Fruit fly (Drosophila melanogaster) whole organism, embryonic: Measurements from ENCODE around the gene CG34030.

Source experiments
- Abd-B ChIP-seq: fragments of 200-800 bp; sonication (Bioruptor generic); optimal IDR thresholded peaks from 2 replicates; lab custom pipeline; 2018; ENCODE audit warnings: missing biosample characterization, mild to moderate bottlenecking, missing genetic modification characterization, moderate library complexity
- CG10209 ChIP-seq: fragments of 200-800 bp; sonication (Bioruptor generic); optimal IDR thresholded peaks from 3 replicates; lab custom pipeline; 2017; ENCODE audit warnings: missing biosample characterization, mild to moderate bottlenecking, missing genetic modification characterization, missing genetic modification reagents
- CG12659 ChIP-seq: fragments of 200-800 bp; sonication (Bioruptor generic); optimal IDR thresholded peaks from 3 replicates; lab custom pipeline; 2017; ENCODE audit warnings: mild to moderate bottlenecking, missing biosample characterization, missing genetic modification reagents, missing genetic modification characterization
- CG13287 ChIP-seq: fragments of 200-800 bp; sonication (Bioruptor generic); IDR thresholded peaks from 2 replicates; pipeline ENCODE4 v1.3.6; 2022; ENCODE audit warnings: missing biosample characterization, missing genetic modification characterization; ENCODE audit not compliant: partially characterized antibody
- CG14050 ChIP-seq: fragments of 200-800 bp; sonication (Bioruptor generic); IDR thresholded peaks from 3 replicates; pipeline ENCODE4 v1.3.6; 2022; ENCODE audit warnings: missing biosample characterization, missing genetic modification characterization
- CG14965 ChIP-seq: fragments of 200-800 bp; sonication (Bioruptor generic); optimal IDR thresholded peaks from 2 replicates; lab custom pipeline; 2016; ENCODE audit warnings: missing biosample characterization, missing genetic modification characterization, borderline replicate concordance
- CG15011 ChIP-seq: fragments of 200-800 bp; sonication (Bioruptor generic); optimal IDR thresholded peaks from 3 replicates; lab custom pipeline; 2018; ENCODE audit warnings: missing biosample characterization, mild to moderate bottlenecking, missing genetic modification characterization
- CG1602 ChIP-seq: fragments of 200-800 bp; sonication (Bioruptor generic); optimal IDR thresholded peaks from 3 replicates; lab custom pipeline; 2016; ENCODE audit warnings: missing biosample characterization, missing genetic modification characterization
- CG1647 ChIP-seq: fragments of 200-800 bp; sonication (Bioruptor generic); optimal IDR thresholded peaks from 3 replicates; lab custom pipeline; 2016; ENCODE audit warnings: missing biosample characterization, missing genetic modification characterization
- CG2129 ChIP-seq: fragments of 200-800 bp; sonication (Bioruptor generic); IDR thresholded peaks from 2 replicates; pipeline ENCODE4 v1.3.6; 2022; ENCODE audit warnings: missing biosample characterization, missing genetic modification characterization; ENCODE audit not compliant: partially characterized antibody
- CG30431 ChIP-seq: fragments of 200-800 bp; sonication (Bioruptor generic); optimal IDR thresholded peaks from 2 replicates; lab custom pipeline; 2017; ENCODE audit warnings: missing biosample characterization, missing genetic modification characterization
- CG31388 ChIP-seq: fragments of 200-800 bp; sonication (Bioruptor generic); optimal IDR thresholded peaks from 2 replicates; lab custom pipeline; 2016; ENCODE audit warnings: missing biosample characterization, missing genetic modification characterization
- CG3163 ChIP-seq: fragments of 200-800 bp; sonication (Bioruptor generic); optimal IDR thresholded peaks from 3 replicates; lab custom pipeline; 2016; ENCODE audit warnings: missing biosample characterization, missing genetic modification characterization
- CG5245 ChIP-seq: fragments of 200-800 bp; sonication (Bioruptor generic); optimal IDR thresholded peaks from 3 replicates; lab custom pipeline; 2016; ENCODE audit warnings: missing biosample characterization, missing genetic modification characterization
- CG5953 ChIP-seq: fragments of 200-800 bp; sonication (Bioruptor generic); IDR thresholded peaks from 2 replicates; pipeline ENCODE4 v1.3.6; 2022; ENCODE audit warnings: missing biosample characterization, missing genetic modification characterization
- CG6175 ChIP-seq: fragments of 200-800 bp; sonication (Bioruptor generic); IDR thresholded peaks from 3 replicates; pipeline ENCODE4 v1.3.6; 2022; ENCODE audit warnings: missing biosample characterization, missing genetic modification characterization
- CG6272 ChIP-seq: fragments of 200-800 bp; sonication (Bioruptor generic); IDR thresholded peaks from 2 replicates; pipeline ENCODE4 v1.3.6; 2022; ENCODE audit warnings: missing biosample characterization, missing genetic modification characterization
- CG7963 ChIP-seq: fragments of 200-800 bp; sonication (Bioruptor generic); IDR thresholded peaks from 3 replicates; pipeline ENCODE4 v1.3.6; 2022; ENCODE audit warnings: missing biosample characterization, missing genetic modification characterization; ENCODE audit not compliant: partially characterized antibody
- CG8281 ChIP-seq: fragments of 200-800 bp; sonication (Bioruptor generic); optimal IDR thresholded peaks from 2 replicates; lab custom pipeline; 2018; ENCODE audit warnings: missing biosample characterization, mild to moderate bottlenecking, missing genetic modification characterization, moderate library complexity
- CG8765 ChIP-seq: fragments of 200-800 bp; sonication (Bioruptor generic); IDR thresholded peaks from 2 replicates; pipeline ENCODE4 v1.3.6; 2022; ENCODE audit warnings: missing biosample characterization, missing genetic modification characterization
- Eip74EF ChIP-seq, 2 experiments: fragments of 200-800 bp in 1 of 2; fragments of >200 bp in 1 of 2; sonication (Bioruptor generic) in 1 of 2; optimal IDR thresholded peaks; 2 replicates each; lab custom pipeline; 2017 to 2019; ENCODE audit warnings: missing biosample characterization in 2 of 2, missing genetic modification characterization in 2 of 2, mild to moderate bottlenecking in 1 of 2, moderate library complexity in 1 of 2
- GATAe ChIP-seq: fragments of 200-800 bp; sonication (Bioruptor generic); conservative IDR thresholded peaks from 2 replicates; pipeline ENCODE4 v1.3.6; 2022; ENCODE audit warnings: missing biosample characterization, missing genetic modification characterization
- H15 ChIP-seq: fragments of 200-800 bp; sonication (Bioruptor generic); IDR thresholded peaks from 3 replicates; pipeline ENCODE4 v1.3.6; 2022; ENCODE audit warnings: missing biosample characterization, missing genetic modification characterization
- HHEX ChIP-seq: fragments of 200-800 bp; sonication (Bioruptor generic); optimal IDR thresholded peaks from 3 replicates; lab custom pipeline; 2017; ENCODE audit warnings: missing biosample characterization, mild to moderate bottlenecking, missing genetic modification characterization, missing genetic modification reagents
- HLH54F ChIP-seq: fragments of 200-800 bp; sonication (Bioruptor generic); optimal IDR thresholded peaks from 3 replicates; lab custom pipeline; 2016; ENCODE audit warnings: missing biosample characterization, missing genetic modification characterization
- Hr51 ChIP-seq, 2 experiments: fragments of 200-800 bp; sonication (Bioruptor generic); optimal IDR thresholded peaks; 2 replicates in 1 of 2; 3 replicates in 1 of 2; lab custom pipeline; 2016 to 2018; ENCODE audit warnings: missing biosample characterization in 2 of 2, missing genetic modification characterization in 2 of 2, mild to moderate bottlenecking in 1 of 2, moderate library complexity in 1 of 2
- MESR4 ChIP-seq: fragments of 200-800 bp; sonication (Bioruptor generic); optimal IDR thresholded peaks from 2 replicates; lab custom pipeline; 2018; ENCODE audit warnings: missing biosample characterization, mild to moderate bottlenecking, missing genetic modification characterization, moderate library complexity
- MTF-1 ChIP-seq: fragments of 200-800 bp; sonication (Bioruptor generic); optimal IDR thresholded peaks from 2 replicates; lab custom pipeline; 2018; ENCODE audit warnings: missing biosample characterization, mild to moderate bottlenecking, missing genetic modification characterization, borderline replicate concordance
- Mes4 ChIP-seq: fragments of 200-800 bp; sonication (Bioruptor generic); optimal IDR thresholded peaks from 2 replicates; lab custom pipeline; 2016; ENCODE audit warnings: missing biosample characterization, missing genetic modification characterization
- Nf-YC ChIP-seq: fragments of 200-800 bp; optimal IDR thresholded peaks from 3 replicates; lab custom pipeline; 2019; ENCODE audit warnings: missing biosample characterization, mild to moderate bottlenecking, missing genetic modification characterization, moderate library complexity
- Optix ChIP-seq: fragments of 200-800 bp; sonication (Bioruptor generic); IDR thresholded peaks from 3 replicates; pipeline ENCODE4 v1.3.6; 2022; ENCODE audit warnings: missing biosample characterization, missing genetic modification characterization
- Ptx1 ChIP-seq: fragments of 200-800 bp; sonication (Bioruptor generic); IDR thresholded peaks from 2 replicates; pipeline ENCODE4 v1.3.6; 2022; ENCODE audit warnings: missing biosample characterization, missing genetic modification characterization
- Sin3A ChIP-seq: fragments of >200 bp; optimal IDR thresholded peaks from 2 replicates; lab custom pipeline; 2018
- Ssrp ChIP-seq: fragments of 200-800 bp; sonication (Bioruptor generic); optimal IDR thresholded peaks from 2 replicates; lab custom pipeline; 2018; ENCODE audit warnings: missing biosample characterization, mild to moderate bottlenecking, missing genetic modification characterization, moderate library complexity
- TFAM ChIP-seq: fragments of 200-800 bp; sonication (Bioruptor generic); optimal IDR thresholded peaks from 2 replicates; lab custom pipeline; 2017; ENCODE audit warnings: missing biosample characterization, missing genetic modification characterization, inconsistent platforms
- br ChIP-seq: fragments of >200 bp; optimal IDR thresholded peaks from 2 replicates; lab custom pipeline; 2017
- chinmo ChIP-seq: fragments of 200-800 bp; sonication (Bioruptor generic); IDR thresholded peaks from 4 replicates; pipeline ENCODE4 v1.3.6; 2022; ENCODE audit warnings: missing biosample characterization, missing genetic modification characterization; ENCODE audit not compliant: partially characterized antibody
- chm ChIP-seq: fragments of 200-800 bp; sonication (Bioruptor generic); IDR thresholded peaks from 2 replicates; pipeline ENCODE4 v1.3.6; 2022; ENCODE audit warnings: missing biosample characterization, missing genetic modification characterization
- chn ChIP-seq: fragments of 200-800 bp; sonication (Bioruptor generic); optimal IDR thresholded peaks from 2 replicates; lab custom pipeline; 2016; ENCODE audit warnings: missing biosample characterization, missing genetic modification characterization
- crp ChIP-seq, 2 experiments: fragments of 200-800 bp; sonication (Bioruptor generic); optimal IDR thresholded peaks; 2 replicates in 1 of 2; 3 replicates in 1 of 2; lab custom pipeline; 2017; ENCODE audit warnings: missing biosample characterization in 2 of 2, missing genetic modification characterization in 2 of 2, mild to moderate bottlenecking in 1 of 2, moderate library complexity in 1 of 2
- cwo ChIP-seq: fragments of 200-800 bp; sonication (Bioruptor generic); optimal IDR thresholded peaks from 3 replicates; lab custom pipeline; 2017; ENCODE audit warnings: missing biosample characterization, missing genetic modification characterization, mild to moderate bottlenecking, moderate library complexity, missing genetic modification reagents
- gce ChIP-seq: fragments of 200-800 bp; sonication (Bioruptor generic); IDR thresholded peaks from 3 replicates; pipeline ENCODE4 v1.3.6; 2022; ENCODE audit warnings: missing biosample characterization, missing genetic modification characterization
- jumu ChIP-seq: fragments of 200-800 bp; sonication (Bioruptor generic); optimal IDR thresholded peaks from 3 replicates; lab custom pipeline; 2016; ENCODE audit warnings: missing biosample characterization, missing genetic modification characterization
- knrl ChIP-seq: fragments of 200-800 bp; sonication (Bioruptor generic); IDR thresholded peaks from 3 replicates; pipeline ENCODE4 v1.3.6; 2022; ENCODE audit warnings: missing biosample characterization, missing genetic modification characterization; ENCODE audit not compliant: partially characterized antibody
- nau ChIP-seq: fragments of 200-800 bp; sonication (Bioruptor generic); optimal IDR thresholded peaks from 3 replicates; lab custom pipeline; 2017; ENCODE audit warnings: missing biosample characterization, mild to moderate bottlenecking, missing genetic modification characterization, missing genetic modification reagents
- peb ChIP-seq: fragments of 200-800 bp; sonication (Bioruptor generic); IDR thresholded peaks from 2 replicates; pipeline ENCODE4 v1.3.6; 2022; ENCODE audit warnings: missing biosample characterization, missing genetic modification characterization
- phol ChIP-seq: fragments of 200-800 bp; sonication (Bioruptor generic); optimal IDR thresholded peaks from 3 replicates; lab custom pipeline; 2018; ENCODE audit warnings: missing biosample characterization, mild to moderate bottlenecking, missing genetic modification characterization, moderate library complexity
- ranshi ChIP-seq: fragments of 200-800 bp; sonication (Bioruptor generic); IDR thresholded peaks from 2 replicates; pipeline ENCODE4 v1.3.6; 2022; ENCODE audit warnings: missing biosample characterization, missing genetic modification characterization
- tgo ChIP-seq: fragments of 200-800 bp; sonication (Bioruptor generic); IDR thresholded peaks from 3 replicates; pipeline ENCODE4 v1.3.6; 2022; ENCODE audit warnings: missing biosample characterization, missing genetic modification characterization
- zen ChIP-seq: fragments of 200-800 bp; sonication (Bioruptor generic); optimal IDR thresholded peaks from 3 replicates; lab custom pipeline; 2018; ENCODE audit warnings: missing biosample characterization, mild to moderate bottlenecking, missing genetic modification characterization, moderate library complexity

Gene CG34030

dm6 chr3L:7090764-7091163 is 15.7 kb upstream of the CG34030 start (continued):
- TF ChIP-seq CG5245 (GFP tag; lab: Kevin White, UChicago) = peak; percentile 60
- peak; percentile 19 for TF ChIP-seq Ssrp (tag; lab: Kevin White, UChicago)
- TF ChIP-seq Mes4 (GFP tag; lab: Kevin White, UChicago) = no peak
- peak; percentile 57; the same call in 2 of the 3 replicates for TF ChIP-seq CG14050 (GFP tag; lab: Robert Waterston, UW)
- TF ChIP-seq CG7963 (GFP tag; lab: Robert Waterston, UW) = no peak
- peak; percentile 60 for TF ChIP-seq cwo (GFP tag; lab: Kevin White, UChicago)
- TF ChIP-seq chn (GFP tag; lab: Kevin White, UChicago) = peak; percentile 23
- TF ChIP-seq HHEX (GFP tag; lab: Kevin White, UChicago) = peak; percentile 70
- TF ChIP-seq CG2129 = no peak
- peak; percentile 76 for TF ChIP-seq Ptx1 (GFP tag; lab: Robert Waterston, UW)
- peak; percentile 63 for TF ChIP-seq nau (GFP tag; lab: Kevin White, UChicago)
- TF ChIP-seq zen (tag; lab: Kevin White, UChicago) = peak; percentile 25
- peak; percentile 83 for TF ChIP-seq tgo
- peak; percentile 21 for TF ChIP-seq jumu
- peak; percentile 16 for TF ChIP-seq CG3163 (GFP tag; lab: Kevin White, UChicago)
- no peak for TF ChIP-seq br (lab: Kevin White, UChicago)
- TF ChIP-seq CG5953 (GFP tag; lab: Robert Waterston, UW) = peak; percentile 44; the same call in 1 of the 2 replicates
- TF ChIP-seq CG6272 = peak; percentile 54; the same call in 1 of the 2 replicates
- TF ChIP-seq gce (GFP tag; lab: Robert Waterston, UW) = peak; percentile 47; the same call in 1 of the 3 replicates
- TF ChIP-seq ranshi (GFP tag; lab: Robert Waterston, UW) = peak; percentile 58; the same call in 1 of the 2 replicates
- no peak for TF ChIP-seq CG13287 (GFP tag; lab: Robert Waterston, UW)
- TF ChIP-seq chm = peak; percentile 38; the same call in 1 of the 2 replicates
- TF ChIP-seq CG12659 (GFP tag; lab: Kevin White, UChicago) = peak; percentile 19
- no peak for TF ChIP-seq knrl (GFP tag; lab: Robert Waterston, UW)
- no peak for TF ChIP-seq CG8281 (tag; lab: Kevin White, UChicago)
- TF ChIP-seq Hr51 (GFP tag; optimal IDR thresholded peaks at IDR 0.05; lab: Kevin White, UChicago) = peak in 1 of 2 experiments; percentile 74
- peak; percentile 79 for TF ChIP-seq phol (tag; lab: Kevin White, UChicago)
- no peak for TF ChIP-seq TFAM
- TF ChIP-seq CG1647 (GFP tag; lab: Kevin White, UChicago) = no peak
- no peak for TF ChIP-seq chinmo
- TF ChIP-seq CG8765 (GFP tag; lab: Robert Waterston, UW) = no peak
- TF ChIP-seq Abd-B (GFP tag; lab: Kevin White, UChicago) = peak; percentile 74
- TF ChIP-seq CG1602 (GFP tag; lab: Kevin White, UChicago) = peak; percentile 17
- no peak for TF ChIP-seq CG14965
- 0 out of 2 replicates have a peak, but pooled peaks have one; percentile 64 for TF ChIP-seq peb (GFP tag; lab: Robert Waterston, UW)
- peak; percentile 57 for TF ChIP-seq Nf-YC (tag; lab: Kevin White, UChicago)
- no peak for TF ChIP-seq MESR4
- TF ChIP-seq HLH54F (GFP tag; lab: Kevin White, UChicago) = no peak
- TF ChIP-seq CG15011 (GFP tag; lab: Kevin White, UChicago) = no peak
- TF ChIP-seq MTF-1 = peak; percentile 26
- peak in 1 of 2 experiments; percentile 73 for TF ChIP-seq Eip74EF (GFP tag; optimal IDR thresholded peaks at IDR 0.05; lab: Kevin White, UChicago)
- TF ChIP-seq crp (GFP tag; optimal IDR thresholded peaks at IDR 0.05; lab: Kevin White, UChicago) = no peak
- TF ChIP-seq CG6175 = peak; percentile 37; the same call in 1 of the 3 replicates
- TF ChIP-seq CG31388 (GFP tag; lab: Kevin White, UChicago) = no peak
- peak; percentile 78 for TF ChIP-seq H15 (GFP tag; lab: Robert Waterston, UW)
- no peak for TF ChIP-seq CG30431 (GFP tag; lab: Kevin White, UChicago)
- TF ChIP-seq GATAe (GFP tag; lab: Robert Waterston, UW) = no peak
- TF ChIP-seq Optix (GFP tag; lab: Robert Waterston, UW) = peak; percentile 56; the same call in 2 of the 3 replicates
- peak; percentile 32 for TF ChIP-seq CG10209 (GFP tag; lab: Kevin White, UChicago)
- no peak for TF ChIP-seq Sin3A (lab: Kevin White, UChicago)
